Worm (Caenorhabditis elegans) whole organism, young adult: Measurements from ENCODE around the gene D1086.3.

Experiments used
- F22D6.2 ChIP-seq: sonication (generic microtip); optimal IDR thresholded peaks from 2 replicates; lab custom pipeline; 2016; ENCODE audit warnings: mild to moderate bottlenecking, missing genetic modification characterization, missing compliant biosample characterization
- F23B12.7 ChIP-seq: sonication (generic microtip); optimal IDR thresholded peaks from 2 replicates; lab custom pipeline; 2017; ENCODE audit warnings: missing genetic modification characterization, mild to moderate bottlenecking, missing compliant biosample characterization, antibody characterized with exemption, moderate library complexity; ENCODE audit not compliant: insufficient read depth
- F49E8.2 ChIP-seq: sonication (generic microtip); optimal IDR thresholded peaks from 3 replicates; lab custom pipeline; 2017; ENCODE audit warnings: missing genetic modification characterization, mild to moderate bottlenecking, missing compliant biosample characterization, antibody characterized with exemption, moderate library complexity; ENCODE audit not compliant: insufficient read depth
- K11D2.4 ChIP-seq: fragments of 200-800 bp; sonication (Bioruptor generic); IDR thresholded peaks from 2 replicates; pipeline ENCODE4 v1.3.6; 2022; ENCODE audit warnings: missing genetic modification reagents, missing genetic modification characterization, missing compliant biosample characterization
- Y53F4B.3 ChIP-seq: fragments of 200-800 bp; sonication (Bioruptor generic); IDR thresholded peaks from 2 replicates; pipeline ENCODE4 v1.3.6; 2022; ENCODE audit warnings: missing genetic modification reagents, missing genetic modification characterization, missing compliant biosample characterization
- Y53G8AR.9 ChIP-seq: fragments of 200-800 bp; sonication (Bioruptor generic); conservative IDR thresholded peaks from 2 replicates; pipeline ENCODE4 v1.3.6; 2022; ENCODE audit warnings: missing genetic modification reagents, missing genetic modification characterization, missing compliant biosample characterization
- Y56A3A.18 ChIP-seq: fragments of 200-800 bp; sonication (Bioruptor generic); IDR thresholded peaks from 2 replicates; pipeline ENCODE4 v1.3.6; 2022; ENCODE audit warnings: missing genetic modification reagents, missing genetic modification characterization, missing compliant biosample characterization
- ama-1 ChIP-seq, 3 experiments: fragments of 150-350 bp in 1 of 3; sonication (generic microtip) in 2 of 3; optimal IDR thresholded peaks; 2 replicates each; lab custom pipeline; 2014 to 2018; ENCODE audit warnings: missing biosample characterization in 2 of 3, missing genetic modification characterization in 2 of 3, missing genetic modification reagents in 2 of 3
- attf-5 ChIP-seq: fragments of 200-800 bp; sonication (Bioruptor generic); optimal IDR thresholded peaks from 2 replicates; lab custom pipeline; 2018; ENCODE audit warnings: mild to moderate bottlenecking, missing genetic modification characterization, missing compliant biosample characterization
- bed-1 ChIP-seq: fragments of 200-800 bp; sonication (Bioruptor generic); IDR thresholded peaks from 2 replicates; pipeline ENCODE4 v1.3.6; 2022; ENCODE audit warnings: missing genetic modification reagents, missing genetic modification characterization, missing compliant biosample characterization
- bed-2 ChIP-seq: fragments of 200-800 bp; sonication (Bioruptor generic); IDR thresholded peaks from 2 replicates; pipeline ENCODE4 v1.3.6; 2022; ENCODE audit warnings: missing genetic modification reagents, missing genetic modification characterization, missing compliant biosample characterization
- ceh-40 ChIP-seq: fragments of 200-800 bp; sonication (Bioruptor generic); IDR thresholded peaks from 2 replicates; pipeline ENCODE4 v1.3.6; 2022; ENCODE audit warnings: missing genetic modification characterization, missing compliant biosample characterization
- die-1 ChIP-seq: sonication (generic microtip); optimal IDR thresholded peaks from 2 replicates; lab custom pipeline; 2016; ENCODE audit warnings: missing genotype, mild to moderate bottlenecking, missing genetic modification characterization, missing compliant biosample characterization
- dpl-1 ChIP-seq: fragments of 150-350 bp; optimal IDR thresholded peaks from 2 replicates; lab custom pipeline; 2014; ENCODE audit warnings: missing biosample characterization, missing genetic modification reagents, missing genetic modification characterization
- efl-1 ChIP-seq: fragments of 150-350 bp; optimal IDR thresholded peaks from 2 replicates; lab custom pipeline; 2014; ENCODE audit warnings: missing biosample characterization, missing genetic modification reagents, missing genetic modification characterization
- egl-18 ChIP-seq: fragments of 200-800 bp; sonication (Bioruptor generic); IDR thresholded peaks from 2 replicates; pipeline ENCODE4 v1.3.6; 2022; ENCODE audit warnings: missing genetic modification reagents, missing genetic modification characterization, missing compliant biosample characterization
- egl-44 ChIP-seq: fragments of 200-800 bp; sonication (Bioruptor generic); IDR thresholded peaks from 2 replicates; pipeline ENCODE4 v1.3.6; 2022; ENCODE audit warnings: missing genetic modification reagents, missing genetic modification characterization, missing compliant biosample characterization
- egrh-3 ChIP-seq: fragments of 200-800 bp; sonication (Bioruptor generic); IDR thresholded peaks from 2 replicates; pipeline ENCODE4 v1.3.6; 2022; ENCODE audit warnings: missing genetic modification reagents, missing genetic modification characterization, missing compliant biosample characterization
- hmg-20 ChIP-seq: fragments of 200-800 bp; sonication (Bioruptor generic); IDR thresholded peaks from 2 replicates; pipeline ENCODE4 v1.3.6; 2022; ENCODE audit warnings: missing genetic modification reagents, missing genetic modification characterization, missing compliant biosample characterization
- hrde-1 ChIP-seq: sonication (generic microtip); optimal IDR thresholded peaks from 2 replicates; lab custom pipeline; 2016; ENCODE audit warnings: missing genetic modification characterization, mild to moderate bottlenecking, missing compliant biosample characterization, moderate library complexity, missing genotype, missing genetic modification reagents, borderline replicate concordance
- lin-40 ChIP-seq: sonication (generic microtip); optimal IDR thresholded peaks from 2 replicates; lab custom pipeline; 2016; ENCODE audit warnings: missing genetic modification characterization, mild to moderate bottlenecking, missing compliant biosample characterization, missing genotype, missing genetic modification reagents
- mel-28 ChIP-seq: sonication (generic microtip); optimal IDR thresholded peaks from 2 replicates; lab custom pipeline; 2016; ENCODE audit warnings: borderline replicate concordance, mild to moderate bottlenecking, missing genetic modification characterization, missing compliant biosample characterization
- mes-4 ChIP-seq: sonication (generic microtip); optimal IDR thresholded peaks from 2 replicates; lab custom pipeline; 2016; ENCODE audit warnings: missing genotype, missing genetic modification characterization, missing compliant biosample characterization
- mxl-1 ChIP-seq: sonication (generic microtip); optimal IDR thresholded peaks from 2 replicates; lab custom pipeline; 2016; ENCODE audit warnings: missing genetic modification characterization, missing compliant biosample characterization
- pha-4 ChIP-seq: fragments of 150-350 bp; sonication (generic microtip); optimal IDR thresholded peaks from 2 replicates; lab custom pipeline; 2014; ENCODE audit warnings: missing biosample characterization, missing genetic modification reagents, missing genetic modification characterization
- snpc-4 ChIP-seq, 5 experiments: fragments of 150-350 bp in 1 of 5; sonication (generic microtip) in 4 of 5; optimal IDR thresholded peaks; 2 replicates each; lab custom pipeline; 2014 to 2018; ENCODE audit warnings: missing genetic modification characterization in 5 of 5, missing biosample characterization in 3 of 5, antibody characterized with exemption in 2 of 5, mild to moderate bottlenecking in 2 of 5, missing compliant biosample characterization in 2 of 5, missing genotype in 2 of 5, moderate library complexity in 2 of 5, missing genetic modification reagents in 1 of 5
- unc-130 ChIP-seq: sonication (generic microtip); optimal IDR thresholded peaks from 2 replicates; lab custom pipeline; 2016; ENCODE audit warnings: missing genetic modification reagents, missing genetic modification characterization, missing compliant biosample characterization
- xnd-1 ChIP-seq: sonication (generic microtip); optimal IDR thresholded peaks from 2 replicates; lab custom pipeline; 2016; ENCODE audit warnings: missing genotype, missing genetic modification reagents, missing genetic modification characterization, missing compliant biosample characterization
- ztf-22 ChIP-seq: fragments of 200-800 bp; sonication (Bioruptor generic); optimal IDR thresholded peaks from 2 replicates; lab custom pipeline; 2018; ENCODE audit warnings: mild to moderate bottlenecking, missing genetic modification characterization, moderate library complexity, missing compliant biosample characterization
- ztf-6 ChIP-seq: fragments of 200-800 bp; sonication (Bioruptor generic); IDR thresholded peaks from 2 replicates; pipeline ENCODE4 v1.3.6; 2022; ENCODE audit warnings: missing genetic modification reagents, missing genetic modification characterization, missing compliant biosample characterization

D1086.3 gene

ce11 chrV:14057540-14057939 lies 35.1 kb upstream of the D1086.3 start, which contains the start of gene F58D12.3:
Gene F58D12.3, plus strand, starts transcription at chrV:14057840.
- no peak for TF ChIP-seq bed-2
- TF ChIP-seq Y56A3A.18 (GFP tag; lab: Robert Waterston, UW), result no peak
- no peak for TF ChIP-seq hmg-20
- no peak for TF ChIP-seq attf-5 (GFP tag; lab: Kevin White, UChicago)
- no peak for TF ChIP-seq F49E8.2 (tag; lab: Kevin White, UChicago)
- no peak for TF ChIP-seq bed-1 (GFP tag; lab: Robert Waterston, UW)
- TF ChIP-seq egl-44, result no peak
- TF ChIP-seq egrh-3 (GFP tag; lab: Robert Waterston, UW), result no peak
- TF ChIP-seq ceh-40 (GFP tag; lab: Robert Waterston, UW), result no peak

DNA sequence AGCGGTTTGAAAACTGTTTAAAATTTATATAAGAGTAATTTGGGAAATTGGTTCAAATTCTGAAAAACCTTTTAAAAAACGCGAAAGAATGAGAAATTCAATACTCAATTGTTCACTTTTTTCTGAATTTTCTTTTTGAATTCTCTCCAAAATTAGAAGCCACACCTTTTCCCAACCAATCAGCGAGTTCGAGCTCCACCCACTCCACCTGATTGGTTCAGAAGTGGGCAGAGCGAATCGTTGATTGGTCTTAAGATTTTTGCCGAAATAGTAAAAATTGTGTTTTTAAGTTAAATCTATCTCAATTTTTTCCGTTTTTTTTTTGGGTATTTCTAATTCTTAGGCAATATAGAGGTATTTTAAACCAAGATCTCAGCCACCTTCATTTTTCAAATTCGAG lies 28.6 kb upstream of the D1086.3 start:
- no peak for TF ChIP-seq F22D6.2 (tag; lab: Kevin White, UChicago)
- no peak for TF ChIP-seq mxl-1 (tag; lab: Kevin White, UChicago)
- TF ChIP-seq lin-40 (tag; lab: Kevin White, UChicago), result no peak
- no peak for TF ChIP-seq pha-4 (tag; lab: Kevin White, UChicago)
- TF ChIP-seq xnd-1 (tag; lab: Kevin White, UChicago), result no peak
- TF ChIP-seq, all 124 proteins: peak for 0

- TF ChIP-seq die-1 (tag; lab: Kevin White, UChicago), result no peak
- TF ChIP-seq efl-1, result no peak
- no peak for TF ChIP-seq mel-28
- no peak for TF ChIP-seq Y53F4B.3 (GFP tag; lab: Robert Waterston, UW)
- no peak for TF ChIP-seq dpl-1 (GFP tag; lab: Kevin White, UChicago)
- no peak for TF ChIP-seq ama-1 (optimal IDR thresholded peaks at IDR 0.05; lab: Kevin White, UChicago)
- TF ChIP-seq ama-1 (GFP tag; optimal IDR thresholded peaks at IDR 0.05; lab: Kevin White, UChicago), result no peak
- TF ChIP-seq hrde-1 (tag; lab: Kevin White, UChicago), result no peak
- no peak for TF ChIP-seq attf-5 (GFP tag; lab: Kevin White, UChicago)
- TF ChIP-seq ztf-6 (GFP tag; lab: Robert Waterston, UW), result no peak
Observed at ce11 chrV:14064422-14064821, 28.2 kb upstream of the D1086.3 start, which contains the start of gene D1086.21. Gene D1086.21, plus strand, starts transcription at chrV:14064722.

- TF ChIP-seq ztf-22 (GFP tag; lab: Kevin White, UChicago) (no peak), bed-1 (GFP tag; lab: Robert Waterston, UW) (no peak), mes-4 (tag; lab: Kevin White, UChicago) (no peak)
Observed at ce11 chrV:14067816-14068296, 24.7 kb upstream of the D1086.3 start, which contains the start of gene D1086.17. Gene D1086.17, plus strand, starts transcription at chrV:14067866.

- TF ChIP-seq F22D6.2 (tag; lab: Kevin White, UChicago) (no peak), F23B12.7 (tag; lab: Kevin White, UChicago) (no peak), unc-130 (GFP tag; lab: Kevin White, UChicago) (no peak), snpc-4 (GFP tag; optimal IDR thresholded peaks at IDR 0.05; lab: Kevin White, UChicago) (no peak), snpc-4 (tag; optimal IDR thresholded peaks at IDR 0.05; lab: Kevin White, UChicago) (no peak), K11D2.4 (GFP tag; lab: Robert Waterston, UW) (no peak), Y53G8AR.9 (GFP tag; lab: Robert Waterston, UW) (no peak), bed-1 (GFP tag; lab: Robert Waterston, UW) (no peak), egl-18 (GFP tag; lab: Robert Waterston, UW) (no peak), F49E8.2 (tag; lab: Kevin White, UChicago) (no peak)
Observed at ce11 chrV:14069899-14070298, 22.7 kb upstream of the D1086.3 start.
